Worm (Caenorhabditis elegans): Measurements from ENCODE around the gene nhr-197.
"Not testable (repeated sequence)": the region's sequence is repeated elsewhere in the genome, so short reads cannot be mapped to it uniquely, and the experiment has no call there.

ce11 chrV:15647536-15648085 is 40.1 kb upstream of the nhr-197 start, which contains the start of the genes C55A1.7 and C55A1.6:
- not testable (repeated sequence) for TF ChIP-seq madf-2 (tag; optimal IDR thresholded peaks at IDR 0.05); ceh-9 (tag; optimal IDR thresholded peaks at IDR 0.05); dmd-4 (tag; optimal IDR thresholded peaks at IDR 0.05; ENCODE audit: borderline replicate concordance); nhr-11 (tag; optimal IDR thresholded peaks at IDR 0.05); ceh-14 (tag; optimal IDR thresholded peaks at IDR 0.05); K02D7.2 (tag; optimal IDR thresholded peaks at IDR 0.05); ets-4 (tag; optimal IDR thresholded peaks at IDR 0.05); pha-2 (tag; optimal IDR thresholded peaks at IDR 0.05); elt-2 (tag; optimal IDR thresholded peaks at IDR 0.05); pha-4 (tag; optimal IDR thresholded peaks at IDR 0.05)
